Worm (Caenorhabditis elegans): ENCODE results near the gene Y47D3A.32.

Gene Y47D3A.32

ce11 chrIII:11234742-11235141, 17.4 kb upstream of the Y47D3A.32 start, which contains the start of gene Y47D3A.34:
Gene Y47D3A.34, minus strand, starts transcription at chrIII:11234861.
- no peak for TF ChIP-seq nhr-28 (tag; optimal IDR thresholded peaks at IDR 0.05)
- TF ChIP-seq fkh-10 (GFP tag; optimal IDR thresholded peaks at IDR 0.05), result peak; percentile 89
- TF ChIP-seq nhr-10 (tag; optimal IDR thresholded peaks at IDR 0.05), result no peak
- TF ChIP-seq set-16 (GFP tag; IDR thresholded peaks at IDR 0.05), result no peak

ce11 chrIII:11236788-11237187, 15.4 kb upstream of the Y47D3A.32 start, which contains the start of the genes Y47D3A.14 and aakb-2:
Gene Y47D3A.14, minus strand, starts transcription at chrIII:11236868.
Gene aakb-2, plus strand, starts transcription at chrIII:11237143.
- TF ChIP-seq hlh-11 (tag; optimal IDR thresholded peaks at IDR 0.05) (peak; percentile 91), mxl-2 (GFP tag; conservative IDR thresholded peaks at IDR 0.05) (no peak), mes-2 (tag; optimal IDR thresholded peaks at IDR 0.05; ENCODE audit: poor library complexity, severe bottlenecking) (peak; percentile 86), rbr-2 (tag; optimal IDR thresholded peaks at IDR 0.05) (no peak), nhr-77 (tag; optimal IDR thresholded peaks at IDR 0.05) (peak; percentile 54), dpl-1 (GFP tag; optimal IDR thresholded peaks at IDR 0.05) (peak; percentile 57), R02D3.7 (tag; optimal IDR thresholded peaks at IDR 0.05) (no peak), pha-4 (GFP tag; IDR thresholded peaks at IDR 0.05) (no peak), pha-4 (tag; optimal IDR thresholded peaks at IDR 0.05) (no peak), mdl-1 (tag; optimal IDR thresholded peaks at IDR 0.05) (peak in 1 of 2 experiments; percentile 49), lin-13 (GFP tag; optimal IDR thresholded peaks at IDR 0.05) (peak; percentile 46), ces-1 (GFP tag; optimal IDR thresholded peaks at IDR 0.05) (no peak), hlh-30 (tag; optimal IDR thresholded peaks at IDR 0.05; ENCODE audit: insufficient read depth) (peak; percentile 96), tra-1 (GFP tag; IDR thresholded peaks at IDR 0.05) (no peak), dmd-6 (GFP tag; IDR thresholded peaks at IDR 0.05) (peak; percentile 32; the same call in 1 of the 2 replicates), jun-1 (tag; optimal IDR thresholded peaks at IDR 0.05) (no peak), nhr-28 (tag; optimal IDR thresholded peaks at IDR 0.05) (peak; percentile 21), lir-3 (tag; optimal IDR thresholded peaks at IDR 0.05) (no peak), daf-16 (GFP tag; optimal IDR thresholded peaks at IDR 0.05) (peak in 1 of 2 experiments; percentile 7), daf-16 (tag; optimal IDR thresholded peaks at IDR 0.05) (peak; percentile 68), lin-38 (GFP tag; IDR thresholded peaks at IDR 0.05) (peak; percentile 51), hif-1 (tag; optimal IDR thresholded peaks at IDR 0.05) (peak in 1 of 2 experiments; percentile 53), ZK546.5 (tag; optimal IDR thresholded peaks at IDR 0.05) (no peak), ama-1 (optimal IDR thresholded peaks at IDR 0.05) (peak; percentile 22)

ce11 chrIII:11237741-11238140, 14.4 kb upstream of the Y47D3A.32 start:
- peak; percentile 21 for TF ChIP-seq hlh-30 (tag; optimal IDR thresholded peaks at IDR 0.05; ENCODE audit: insufficient read depth)
- TF ChIP-seq spr-1 (tag; optimal IDR thresholded peaks at IDR 0.05), result no peak

DNA sequence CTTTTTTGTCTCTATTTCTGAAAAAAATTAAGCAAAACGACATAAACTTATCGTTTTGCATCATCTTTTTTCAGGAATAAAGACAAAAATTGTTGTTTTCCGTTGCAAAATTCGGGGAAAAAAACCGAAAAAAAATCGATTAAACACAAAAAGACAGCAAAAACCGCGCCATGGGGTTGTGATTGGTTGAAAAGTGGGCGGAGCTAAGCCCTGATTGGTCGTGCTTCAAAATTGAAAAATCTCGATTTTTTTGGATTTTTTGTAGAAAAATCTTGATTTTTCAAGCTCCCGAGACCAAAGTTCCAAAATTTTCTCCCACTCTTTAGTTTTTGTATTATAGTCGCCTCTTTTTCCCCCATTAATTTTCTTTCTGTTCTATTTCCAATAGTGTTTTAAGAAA, 13.9 kb upstream of the Y47D3A.32 start:
- TF ChIP-seq lin-38 (GFP tag; IDR thresholded peaks at IDR 0.05) (0 out of 2 replicates have a peak, but pooled peaks have one; percentile 19), nhr-11 (tag; optimal IDR thresholded peaks at IDR 0.05) (no peak)

DNA sequence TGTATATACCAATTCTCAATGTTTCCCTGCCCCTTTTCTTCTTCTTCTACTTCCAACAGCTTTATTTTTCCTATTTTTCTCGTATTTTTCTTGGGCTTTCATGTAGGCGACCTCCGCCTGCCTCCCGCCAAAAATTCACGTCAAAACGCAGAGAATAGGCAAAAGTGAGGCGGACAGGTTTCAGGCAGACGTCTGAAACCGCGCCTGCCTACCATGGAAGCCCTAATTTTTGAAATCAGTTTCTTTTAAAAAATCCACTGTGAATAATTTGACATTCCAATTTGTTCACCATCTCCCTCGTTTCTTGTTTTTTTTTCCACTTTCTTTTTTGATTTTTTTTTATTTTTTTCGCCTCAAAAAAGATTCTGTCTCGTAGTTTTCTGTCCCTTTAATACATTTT, 13.4 kb upstream of the Y47D3A.32 start:
- TF ChIP-seq aha-1 (tag) (peak; percentile 85), ctbp-1 (GFP tag; IDR thresholded peaks at IDR 0.05) (no peak)

- TF ChIP-seq hlh-30 (tag; optimal IDR thresholded peaks at IDR 0.05; ENCODE audit: insufficient read depth) (peak; percentile 26), D1046.2 (GFP tag; IDR thresholded peaks at IDR 0.05) (no peak), nhr-41 (GFP tag; IDR thresholded peaks at IDR 0.05) (no peak), nhr-28 (tag; optimal IDR thresholded peaks at IDR 0.05) (peak; percentile 85), dpl-1 (GFP tag; optimal IDR thresholded peaks at IDR 0.05) (no peak), unc-39 (tag; optimal IDR thresholded peaks at IDR 0.05) (no peak), nhr-6 (tag; optimal IDR thresholded peaks at IDR 0.05) (peak; percentile 35), dmd-6 (GFP tag; IDR thresholded peaks at IDR 0.05) (peak; percentile 34; the same call in 1 of the 2 replicates), F37D6.2 (tag; optimal IDR thresholded peaks at IDR 0.05) (no peak), hlh-11 (tag; optimal IDR thresholded peaks at IDR 0.05) (peak; percentile 16), spr-1 (tag; optimal IDR thresholded peaks at IDR 0.05) (no peak), pqm-1 (tag; optimal IDR thresholded peaks at IDR 0.05) (peak; percentile 21), mep-1 (tag; optimal IDR thresholded peaks at IDR 0.05) (peak; percentile 11), F44E2.7 (GFP tag; IDR thresholded peaks at IDR 0.05) (no peak), dmd-8 (GFP tag; IDR thresholded peaks at IDR 0.05) (no peak), ctbp-1 (GFP tag; IDR thresholded peaks at IDR 0.05) (no peak), egl-43 (GFP tag; IDR thresholded peaks at IDR 0.05) (no peak), daf-16 (GFP tag; optimal IDR thresholded peaks at IDR 0.05) (no peak), daf-16 (tag; optimal IDR thresholded peaks at IDR 0.05) (peak; percentile 40), zip-11 (GFP tag; IDR thresholded peaks at IDR 0.05) (no peak)
Measured at ce11 chrIII:11240776-11241175, 11.4 kb upstream of the Y47D3A.32 start.

All from whole organism, L4 larva.